Worm (Caenorhabditis elegans) whole organism, L1 larva: ENCODE results near the gene unc-115.
A peak's percentile ranks its signal among the peaks of the same experiment; 100 is the strongest.

Experiments
- C16A3.4 ChIP-seq: fragments of 150-350 bp; optimal IDR thresholded peaks from 2 replicates; lab custom pipeline; 2014; ENCODE audit warnings: missing biosample characterization, missing genetic modification characterization
- F16B12.6 ChIP-seq: fragments of 150-350 bp; optimal IDR thresholded peaks from 2 replicates; lab custom pipeline; 2014; ENCODE audit warnings: missing biosample characterization, missing genetic modification characterization
- Y116A8C.19 ChIP-seq: sonication (generic microtip); optimal IDR thresholded peaks from 2 replicates; lab custom pipeline; 2016; ENCODE audit warnings: missing compliant biosample characterization, missing genetic modification characterization, borderline replicate concordance
- ama-1 ChIP-seq: fragments of 150-350 bp; optimal IDR thresholded peaks from 2 replicates; lab custom pipeline; 2014
- blmp-1 ChIP-seq: fragments of 150-350 bp; optimal IDR thresholded peaks from 2 replicates; lab custom pipeline; 2014; ENCODE audit warnings: missing biosample characterization, missing genetic modification characterization
- ceh-63 ChIP-seq: fragments of 200-800 bp; sonication (Bioruptor generic); optimal IDR thresholded peaks from 2 replicates; lab custom pipeline; 2018; ENCODE audit warnings: mild to moderate bottlenecking, missing genetic modification characterization, missing compliant biosample characterization
- ceh-8 ChIP-seq: fragments of 200-800 bp; sonication (Bioruptor generic); optimal IDR thresholded peaks from 2 replicates; lab custom pipeline; 2018; ENCODE audit warnings: mild to moderate bottlenecking, missing genetic modification characterization, moderate library complexity, missing compliant biosample characterization
- ceh-82 ChIP-seq, 3 experiments: fragments of 150-350 bp in 1 of 3; sonication (generic microtip) in 2 of 3; optimal IDR thresholded peaks; 2 replicates each; lab custom pipeline; 2014 to 2017; ENCODE audit warnings: missing biosample characterization in 3 of 3, missing genetic modification characterization in 3 of 3
- dpl-1 ChIP-seq, 3 experiments: fragments of 150-350 bp in 2 of 3; sonication (generic microtip) in 1 of 3; optimal IDR thresholded peaks; 2 replicates each; lab custom pipeline; 2014 to 2017; ENCODE audit warnings: missing biosample characterization in 3 of 3, missing genetic modification characterization in 3 of 3, missing genetic modification reagents in 3 of 3
- dsc-1 ChIP-seq: sonication (generic microtip); optimal IDR thresholded peaks from 2 replicates; lab custom pipeline; 2016; ENCODE audit warnings: mild to moderate bottlenecking, missing genetic modification characterization, missing compliant biosample characterization
- efl-1 ChIP-seq, 4 experiments: fragments of 150-350 bp; optimal IDR thresholded peaks in 3 of 4; peaks in 1 of 4; 1 replicate in 1 of 4; 2 replicates in 3 of 4; lab custom pipeline; 2014; ENCODE audit warnings: missing biosample characterization in 2 of 4, missing genetic modification characterization in 2 of 4, missing genetic modification reagents in 2 of 4
- egl-27 ChIP-seq, 2 experiments: fragments of 150-350 bp in 1 of 2; sonication (generic microtip); optimal IDR thresholded peaks; 3 replicates each; lab custom pipeline; 2017 to 2018; ENCODE audit warnings: missing biosample characterization in 2 of 2, missing genetic modification characterization in 2 of 2, missing genetic modification reagents in 2 of 2
- elt-2 ChIP-seq: sonication (generic microtip); optimal IDR thresholded peaks from 2 replicates; lab custom pipeline; 2016; ENCODE audit warnings: missing genetic modification characterization, mild to moderate bottlenecking, inconsistent platforms, missing compliant biosample characterization, missing genetic modification reagents
- elt-3 ChIP-seq, 6 experiments: fragments of 150-350 bp in 1 of 6; sonication (generic microtip); optimal IDR thresholded peaks; 2 replicates each; lab custom pipeline; 2017 to 2018; ENCODE audit warnings: missing biosample characterization in 6 of 6, missing genetic modification characterization in 6 of 6, inconsistent platforms in 1 of 6
- fkh-10 ChIP-seq: sonication (generic microtip); optimal IDR thresholded peaks from 2 replicates; lab custom pipeline; 2017; ENCODE audit warnings: missing biosample characterization, missing genetic modification reagents, missing genetic modification characterization
- fkh-8 ChIP-seq: sonication (generic microtip); optimal IDR thresholded peaks from 2 replicates; lab custom pipeline; 2016; ENCODE audit warnings: mild to moderate bottlenecking, missing genetic modification characterization, missing compliant biosample characterization
- hlh-17 ChIP-seq: fragments of 200-800 bp; sonication (Bioruptor generic); optimal IDR thresholded peaks from 2 replicates; lab custom pipeline; 2018; ENCODE audit warnings: missing genetic modification characterization, mild to moderate bottlenecking, missing compliant biosample characterization, moderate library complexity, borderline replicate concordance
- hlh-4 ChIP-seq: sonication (generic microtip); optimal IDR thresholded peaks from 2 replicates; lab custom pipeline; 2016; ENCODE audit warnings: mild to moderate bottlenecking, missing genetic modification characterization, missing compliant biosample characterization
- hpl-2 ChIP-seq: fragments of 150-350 bp; optimal IDR thresholded peaks from 2 replicates; lab custom pipeline; 2014; ENCODE audit warnings: missing biosample characterization, missing genetic modification reagents, missing genetic modification characterization
- jun-1 ChIP-seq: fragments of 150-350 bp; optimal IDR thresholded peaks from 2 replicates; lab custom pipeline; 2014; ENCODE audit warnings: missing biosample characterization, missing genetic modification reagents, missing genetic modification characterization
- lin-13 ChIP-seq: fragments of 150-350 bp; optimal IDR thresholded peaks from 2 replicates; lab custom pipeline; 2014; ENCODE audit warnings: missing biosample characterization, missing genetic modification reagents, missing genetic modification characterization
- lin-14 ChIP-seq: fragments of 200-800 bp; sonication (Bioruptor generic); optimal IDR thresholded peaks from 2 replicates; lab custom pipeline; 2018; ENCODE audit warnings: mild to moderate bottlenecking, missing genetic modification characterization, moderate library complexity, missing compliant biosample characterization
- lin-35 ChIP-seq, 2 experiments: fragments of 150-350 bp; optimal IDR thresholded peaks; 2 replicates each; lab custom pipeline; 2014; ENCODE audit warnings: missing biosample characterization in 2 of 2, missing genetic modification characterization in 2 of 2, missing genetic modification reagents in 2 of 2
- lir-3 ChIP-seq: sonication (generic microtip); optimal IDR thresholded peaks from 2 replicates; lab custom pipeline; 2016; ENCODE audit warnings: mild to moderate bottlenecking, missing genetic modification characterization, moderate library complexity, missing compliant biosample characterization; ENCODE audit not compliant: poor library complexity
- lsy-2 ChIP-seq, 2 experiments: fragments of 150-350 bp; optimal IDR thresholded peaks; 2 replicates each; lab custom pipeline; 2014; ENCODE audit warnings: missing biosample characterization in 2 of 2, missing genetic modification characterization in 2 of 2
- mef-2 ChIP-seq: fragments of 150-350 bp; optimal IDR thresholded peaks from 2 replicates; lab custom pipeline; 2014; ENCODE audit warnings: missing biosample characterization, missing genetic modification characterization
- mep-1 ChIP-seq: fragments of 150-350 bp; optimal IDR thresholded peaks from 2 replicates; lab custom pipeline; 2014; ENCODE audit warnings: missing biosample characterization, missing genetic modification characterization
- nhr-12 ChIP-seq: sonication (generic microtip); optimal IDR thresholded peaks from 2 replicates; lab custom pipeline; 2017; ENCODE audit warnings: missing biosample characterization, missing genetic modification characterization
- nhr-19 ChIP-seq: fragments of 200-800 bp; sonication (Bioruptor generic); conservative IDR thresholded peaks from 2 replicates; pipeline ENCODE4 v1.3.6; 2022; ENCODE audit warnings: missing genetic modification characterization, missing compliant biosample characterization
- nhr-237 ChIP-seq: fragments of 150-350 bp; optimal IDR thresholded peaks from 2 replicates; lab custom pipeline; 2014; ENCODE audit warnings: missing biosample characterization, missing genetic modification characterization
- nhr-90 ChIP-seq: sonication (generic microtip); optimal IDR thresholded peaks from 2 replicates; lab custom pipeline; 2016; ENCODE audit warnings: mild to moderate bottlenecking, missing genetic modification characterization, missing compliant biosample characterization; ENCODE audit not compliant: poor library complexity
- pqm-1 ChIP-seq: sonication (generic microtip); optimal IDR thresholded peaks from 3 replicates; lab custom pipeline; 2017; ENCODE audit warnings: missing biosample characterization, missing genetic modification characterization
- rnt-1 ChIP-seq: sonication (generic microtip); optimal IDR thresholded peaks from 2 replicates; lab custom pipeline; 2016; ENCODE audit warnings: mild to moderate bottlenecking, missing genetic modification characterization, moderate library complexity, missing compliant biosample characterization
- skn-1 ChIP-seq: fragments of 150-350 bp; optimal IDR thresholded peaks from 2 replicates; lab custom pipeline; 2014; ENCODE audit warnings: missing biosample characterization, missing genetic modification characterization
- sox-4 ChIP-seq: sonication (generic microtip); optimal IDR thresholded peaks from 2 replicates; lab custom pipeline; 2016; ENCODE audit warnings: missing genetic modification characterization, missing compliant biosample characterization
- sptf-1 ChIP-seq: fragments of 150-350 bp; optimal IDR thresholded peaks from 2 replicates; lab custom pipeline; 2014; ENCODE audit warnings: missing biosample characterization, missing genetic modification characterization
- unc-130 ChIP-seq: fragments of 150-350 bp; optimal IDR thresholded peaks from 2 replicates; lab custom pipeline; 2017; ENCODE audit warnings: missing biosample characterization, missing genetic modification characterization, inconsistent platforms
- unc-86 ChIP-seq: sonication (generic microtip); optimal IDR thresholded peaks from 2 replicates; lab custom pipeline; 2016; ENCODE audit warnings: missing genetic modification characterization, missing compliant biosample characterization
- unc-98 ChIP-seq: fragments of 200-800 bp; sonication (Bioruptor generic); IDR thresholded peaks from 2 replicates; pipeline ENCODE4 v1.3.6; 2022; ENCODE audit warnings: missing genetic modification characterization, missing compliant biosample characterization
- vab-15 ChIP-seq: sonication (generic microtip); optimal IDR thresholded peaks from 2 replicates; lab custom pipeline; 2017; ENCODE audit warnings: missing genotype, mild to moderate bottlenecking, missing genetic modification characterization, missing compliant biosample characterization
- xbp-1 ChIP-seq: sonication (generic microtip); optimal IDR thresholded peaks from 2 replicates; lab custom pipeline; 2016; ENCODE audit warnings: missing genetic modification characterization, missing compliant biosample characterization
- ztf-11 ChIP-seq, 2 experiments: sonication (generic microtip); optimal IDR thresholded peaks; 2 replicates each; lab custom pipeline; 2016 to 2017; ENCODE audit warnings: missing genetic modification characterization in 2 of 2, missing biosample characterization in 1 of 2, missing compliant biosample characterization in 1 of 2
- ztf-4 ChIP-seq: fragments of 150-350 bp; optimal IDR thresholded peaks from 2 replicates; lab custom pipeline; 2014; ENCODE audit warnings: missing biosample characterization, missing genetic modification characterization

The unc-115 gene

ce11 chrX:10188493-10188895, 41.8 kb downstream of the unc-115 start (continued):
- TF ChIP-seq ztf-4 (tag; lab: Kevin White, UChicago), result no peak
- peak; percentile 76 for TF ChIP-seq fkh-10 (GFP tag; lab: Kevin White, UChicago)
- peak; percentile 54 for TF ChIP-seq nhr-90 (tag; lab: Kevin White, UChicago)
- TF ChIP-seq sox-4 (tag; lab: Kevin White, UChicago), result peak; percentile 69
- TF ChIP-seq vab-15, result no peak
- TF ChIP-seq unc-98 (GFP tag; lab: Robert Waterston, UW), result no peak
- TF ChIP-seq ceh-82 (tag; optimal IDR thresholded peaks at IDR 0.05; lab: Kevin White, UChicago), result peak; percentile 36 to 84 (median 39)
- no peak for TF ChIP-seq hlh-17 (GFP tag; lab: Kevin White, UChicago)
- peak; percentile 10 for TF ChIP-seq skn-1
- no peak for TF ChIP-seq hlh-4 (tag; lab: Kevin White, UChicago)
- TF ChIP-seq fkh-8, result peak; percentile 81
- TF ChIP-seq lin-13 (GFP tag; lab: Kevin White, UChicago), result peak; percentile 42
- peak; percentile 33 for TF ChIP-seq jun-1
- TF ChIP-seq nhr-19 (GFP tag; lab: Robert Waterston, UW), result peak; percentile 64
- peak; percentile 68 for TF ChIP-seq unc-86 (tag; lab: Kevin White, UChicago)
- TF ChIP-seq ztf-11 (tag; optimal IDR thresholded peaks at IDR 0.05; lab: Kevin White, UChicago), result peak in 1 of 2 experiments; percentile 66
- no peak for TF ChIP-seq sptf-1 (tag; lab: Kevin White, UChicago)
- TF ChIP-seq xbp-1, result peak; percentile 67
- peak; percentile 53 to 58 for TF ChIP-seq lin-35 (GFP tag; optimal IDR thresholded peaks at IDR 0.05; lab: Kevin White, UChicago)
- no peak for TF ChIP-seq pqm-1
- no peak for TF ChIP-seq egl-27 (tag; optimal IDR thresholded peaks at IDR 0.05; lab: Kevin White, UChicago)
- no peak for TF ChIP-seq ceh-63 (GFP tag; lab: Kevin White, UChicago)
- TF ChIP-seq nhr-237, result no peak
- peak; percentile 5 for TF ChIP-seq lir-3 (tag; lab: Kevin White, UChicago)
- peak in 1 of 6 experiments; percentile 7 for TF ChIP-seq elt-3 (tag; optimal IDR thresholded peaks at IDR 0.05; lab: Kevin White, UChicago)
- peak; percentile 75 for TF ChIP-seq dsc-1
- no peak for TF ChIP-seq nhr-12
- TF ChIP-seq dpl-1 (GFP tag; optimal IDR thresholded peaks at IDR 0.05; lab: Kevin White, UChicago), result peak in 1 of 3 experiments; percentile 28
- TF ChIP-seq lsy-2 (tag; optimal IDR thresholded peaks at IDR 0.05; lab: Kevin White, UChicago), result peak; percentile 44 to 81
- no peak for TF ChIP-seq F16B12.6 (tag; lab: Kevin White, UChicago)
- peak; percentile 40 for TF ChIP-seq blmp-1 (tag; lab: Kevin White, UChicago)
- no peak for TF ChIP-seq Y116A8C.19 (tag; lab: Kevin White, UChicago)
- peak; percentile 74 for TF ChIP-seq rnt-1
- no peak for TF ChIP-seq hpl-2
- TF ChIP-seq unc-130 (tag; lab: Kevin White, UChicago), result peak; percentile 74
- peak; percentile 26 for TF ChIP-seq mef-2 (tag; lab: Kevin White, UChicago)
- peak; percentile 99 for TF ChIP-seq lin-14 (GFP tag; lab: Kevin White, UChicago)
- TF ChIP-seq mep-1, result peak; percentile 90
- peak; percentile 74 for TF ChIP-seq ceh-8 (GFP tag; lab: Kevin White, UChicago)
- TF ChIP-seq elt-2, result no peak
- TF ChIP-seq C16A3.4, result peak; percentile 70
- no peak for TF ChIP-seq ama-1 (lab: Kevin White, UChicago)
- TF ChIP-seq efl-1 (optimal IDR thresholded peaks at IDR 0.05; lab: Kevin White, UChicago), result peak; percentile 45 to 62
- peak in 1 of 2 experiments; percentile 63 for TF ChIP-seq efl-1 (GFP tag; optimal IDR thresholded peaks at IDR 0.05 in 1 of 2; lab: Kevin White, UChicago)
